Worm (Caenorhabditis elegans): ENCODE measurements around the gene cbs-2.
A peak's percentile ranks its signal among the peaks of the same experiment; 100 is the strongest.

- TF ChIP-seq snpc-4 (tag; optimal IDR thresholded peaks at IDR 0.05), result no peak
- TF ChIP-seq dmd-9 (GFP tag; IDR thresholded peaks at IDR 0.05), result no peak
- no peak for TF ChIP-seq lin-13 (GFP tag; optimal IDR thresholded peaks at IDR 0.05)
- peak; percentile 26 for TF ChIP-seq hlh-30 (tag; optimal IDR thresholded peaks at IDR 0.05; ENCODE audit: insufficient read depth)
- no peak for TF ChIP-seq zag-1 (tag; optimal IDR thresholded peaks at IDR 0.05)
- no peak for TF ChIP-seq nhr-76 (tag; optimal IDR thresholded peaks at IDR 0.05)
- TF ChIP-seq ces-1 (GFP tag; optimal IDR thresholded peaks at IDR 0.05), result no peak
- no peak for TF ChIP-seq zip-2 (tag; optimal IDR thresholded peaks at IDR 0.05)
- TF ChIP-seq nhr-6 (tag; optimal IDR thresholded peaks at IDR 0.05), result no peak
- TF ChIP-seq lsy-2 (tag; optimal IDR thresholded peaks at IDR 0.05), result no peak
- TF ChIP-seq R02D3.7 (tag; optimal IDR thresholded peaks at IDR 0.05), result no peak
- TF ChIP-seq pha-4 (GFP tag; IDR thresholded peaks at IDR 0.05), result no peak
- TF ChIP-seq pha-4 (tag; optimal IDR thresholded peaks at IDR 0.05), result no peak
- no peak for TF ChIP-seq F49E8.2 (tag; optimal IDR thresholded peaks at IDR 0.05; ENCODE audit: borderline replicate concordance)
- TF ChIP-seq F10B5.3 (tag; optimal IDR thresholded peaks at IDR 0.05), result no peak
Observed at ce11 chrII:2176688-2177087, 46.7 kb downstream of the cbs-2 start, which contains the start of gene gba-1.
